Worm (Caenorhabditis elegans) whole organism, L2 larva: Measurements from ENCODE around the gene eif-3.F.

Experiments used
- C34F6.9 ChIP-seq: fragments of 150-350 bp; optimal IDR thresholded peaks from 2 replicates; lab custom pipeline; 2014; ENCODE audit warnings: missing biosample characterization, missing genetic modification characterization
- F13H6.1 ChIP-seq: sonication (generic microtip); optimal IDR thresholded peaks from 2 replicates; lab custom pipeline; 2016; ENCODE audit warnings: missing genetic modification characterization, missing compliant biosample characterization
- R02D3.7 ChIP-seq: fragments of 150-350 bp; optimal IDR thresholded peaks from 2 replicates; lab custom pipeline; 2014; ENCODE audit warnings: missing biosample characterization, missing genetic modification characterization
- Y55F3AM.14 ChIP-seq: fragments of 200-800 bp; sonication (Bioruptor generic); optimal IDR thresholded peaks from 2 replicates; lab custom pipeline; 2018; ENCODE audit warnings: mild to moderate bottlenecking, missing genetic modification characterization, missing compliant biosample characterization
- ZK546.5 ChIP-seq: sonication (generic microtip); optimal IDR thresholded peaks from 2 replicates; lab custom pipeline; 2017; ENCODE audit warnings: missing biosample characterization, missing genetic modification characterization
- alr-1 ChIP-seq: fragments of 150-350 bp; optimal IDR thresholded peaks from 2 replicates; lab custom pipeline; 2014; ENCODE audit warnings: missing biosample characterization, missing genetic modification characterization
- aly-2 ChIP-seq: fragments of 150-350 bp; optimal IDR thresholded peaks from 2 replicates; lab custom pipeline; 2014; ENCODE audit warnings: missing biosample characterization, missing genetic modification characterization
- ama-1 ChIP-seq: fragments of 150-350 bp; optimal IDR thresholded peaks from 2 replicates; lab custom pipeline; 2018; ENCODE audit warnings: inconsistent platforms
- blmp-1 ChIP-seq: sonication (generic microtip); optimal IDR thresholded peaks from 2 replicates; lab custom pipeline; 2017; ENCODE audit warnings: missing genetic modification characterization, mild to moderate bottlenecking, missing compliant biosample characterization, antibody characterized with exemption, moderate library complexity; ENCODE audit not compliant: insufficient read depth
- ceh-16 ChIP-seq: fragments of 150-350 bp; optimal IDR thresholded peaks from 2 replicates; lab custom pipeline; 2014; ENCODE audit warnings: missing biosample characterization, missing genetic modification characterization
- ceh-82 ChIP-seq: fragments of 150-350 bp; optimal IDR thresholded peaks from 2 replicates; lab custom pipeline; 2014; ENCODE audit warnings: missing biosample characterization, missing genetic modification characterization
- crh-2 ChIP-seq: sonication (generic microtip); optimal IDR thresholded peaks from 2 replicates; lab custom pipeline; 2017; ENCODE audit warnings: missing biosample characterization, missing genetic modification characterization
- dmd-4 ChIP-seq: sonication (generic microtip); optimal IDR thresholded peaks from 2 replicates; lab custom pipeline; 2017; ENCODE audit warnings: missing biosample characterization, missing genetic modification characterization
- egl-27 ChIP-seq: sonication (generic microtip); optimal IDR thresholded peaks from 3 replicates; lab custom pipeline; 2017; ENCODE audit warnings: missing biosample characterization, missing genetic modification reagents, missing genetic modification characterization
- elt-1 ChIP-seq: fragments of 150-350 bp; optimal IDR thresholded peaks from 2 replicates; lab custom pipeline; 2014; ENCODE audit warnings: missing biosample characterization, missing genetic modification characterization
- elt-3 ChIP-seq: sonication (generic microtip); optimal IDR thresholded peaks from 2 replicates; lab custom pipeline; 2017; ENCODE audit warnings: missing biosample characterization, missing genetic modification characterization
- fos-1 ChIP-seq: fragments of 150-350 bp; optimal IDR thresholded peaks from 2 replicates; lab custom pipeline; 2014; ENCODE audit warnings: missing biosample characterization, missing genetic modification characterization
- gmeb-1 ChIP-seq: fragments of 150-350 bp; optimal IDR thresholded peaks from 2 replicates; lab custom pipeline; 2014; ENCODE audit warnings: missing biosample characterization, missing genetic modification characterization
- lin-11 ChIP-seq: fragments of 150-350 bp; sonication (generic microtip); optimal IDR thresholded peaks from 2 replicates; lab custom pipeline; 2014; ENCODE audit warnings: missing biosample characterization, missing genetic modification characterization, inconsistent platforms, mixed read lengths
- lin-13 ChIP-seq: fragments of 150-350 bp; optimal IDR thresholded peaks from 2 replicates; lab custom pipeline; 2014; ENCODE audit warnings: missing biosample characterization, missing genetic modification reagents, missing genetic modification characterization
- lin-39 ChIP-seq: fragments of 150-350 bp; optimal IDR thresholded peaks from 2 replicates; lab custom pipeline; 2014; ENCODE audit warnings: missing biosample characterization, missing genetic modification reagents, missing genetic modification characterization
- lsy-2 ChIP-seq, 2 experiments: fragments of 150-350 bp in 1 of 2; sonication (generic microtip) in 1 of 2; optimal IDR thresholded peaks; 2 replicates each; lab custom pipeline; 2014 to 2017; ENCODE audit warnings: missing biosample characterization in 2 of 2, missing genetic modification characterization in 2 of 2
- mab-5 ChIP-seq: fragments of 150-350 bp; optimal IDR thresholded peaks from 2 replicates; lab custom pipeline; 2014; ENCODE audit warnings: missing biosample characterization, missing genetic modification characterization
- mbf-1 ChIP-seq: sonication (generic microtip); optimal IDR thresholded peaks from 2 replicates; lab custom pipeline; 2017; ENCODE audit warnings: missing biosample characterization, missing genetic modification characterization
- mdl-1 ChIP-seq, 2 experiments: fragments of 150-350 bp in 1 of 2; sonication (generic microtip) in 1 of 2; optimal IDR thresholded peaks; 2 replicates each; lab custom pipeline; 2017; ENCODE audit warnings: missing biosample characterization in 2 of 2, missing genetic modification characterization in 2 of 2
- nhr-10 ChIP-seq: sonication (generic microtip); optimal IDR thresholded peaks from 2 replicates; lab custom pipeline; 2017; ENCODE audit warnings: missing biosample characterization, missing genetic modification characterization
- nhr-11 ChIP-seq: fragments of 150-350 bp; optimal IDR thresholded peaks from 2 replicates; lab custom pipeline; 2014; ENCODE audit warnings: missing biosample characterization, missing genetic modification characterization
- nhr-12 ChIP-seq: fragments of 150-350 bp; optimal IDR thresholded peaks from 2 replicates; lab custom pipeline; 2014; ENCODE audit warnings: missing biosample characterization, missing genetic modification characterization
- nhr-129 ChIP-seq: fragments of 150-350 bp; optimal IDR thresholded peaks from 2 replicates; lab custom pipeline; 2014; ENCODE audit warnings: missing biosample characterization, missing genetic modification characterization
- nhr-21 ChIP-seq: fragments of 150-350 bp; optimal IDR thresholded peaks from 2 replicates; lab custom pipeline; 2014; ENCODE audit warnings: missing biosample characterization, missing genetic modification characterization
- nhr-23 ChIP-seq: fragments of 150-350 bp; optimal IDR thresholded peaks from 2 replicates; lab custom pipeline; 2014; ENCODE audit warnings: missing biosample characterization, missing genetic modification reagents, missing genetic modification characterization
- nhr-237 ChIP-seq: fragments of 150-350 bp; optimal IDR thresholded peaks from 2 replicates; lab custom pipeline; 2014; ENCODE audit warnings: missing biosample characterization, missing genetic modification characterization
- nhr-25 ChIP-seq: fragments of 150-350 bp; sonication (generic microtip); optimal IDR thresholded peaks from 3 replicates; lab custom pipeline; 2014; ENCODE audit warnings: missing biosample characterization, missing genetic modification characterization
- nhr-6 ChIP-seq: fragments of 150-350 bp; optimal IDR thresholded peaks from 2 replicates; lab custom pipeline; 2014; ENCODE audit warnings: missing biosample characterization, missing genetic modification characterization
- nhr-77 ChIP-seq: fragments of 150-350 bp; optimal IDR thresholded peaks from 2 replicates; lab custom pipeline; 2014; ENCODE audit warnings: missing biosample characterization, missing genetic modification characterization
- peb-1 ChIP-seq: fragments of 150-350 bp; optimal IDR thresholded peaks from 2 replicates; lab custom pipeline; 2014; ENCODE audit warnings: missing biosample characterization, missing genetic modification characterization
- sem-4 ChIP-seq: fragments of 150-350 bp; optimal IDR thresholded peaks from 2 replicates; lab custom pipeline; 2014; ENCODE audit warnings: missing biosample characterization, missing genetic modification reagents, missing genetic modification characterization
- skn-1 ChIP-seq: sonication (generic microtip); optimal IDR thresholded peaks from 2 replicates; lab custom pipeline; 2017; ENCODE audit warnings: missing biosample characterization, missing genetic modification characterization
- sma-3 ChIP-seq: sonication (generic microtip); optimal IDR thresholded peaks from 2 replicates; lab custom pipeline; 2016; ENCODE audit warnings: missing genetic modification reagents, missing genetic modification characterization, missing compliant biosample characterization
- sma-9 ChIP-seq, 2 experiments: fragments of 150-350 bp in 1 of 2; sonication (generic microtip) in 1 of 2; optimal IDR thresholded peaks; 2 replicates each; lab custom pipeline; 2014 to 2016; ENCODE audit warnings: missing genetic modification characterization in 2 of 2, mild to moderate bottlenecking in 1 of 2, missing biosample characterization in 1 of 2, missing compliant biosample characterization in 1 of 2, missing genetic modification reagents in 1 of 2, moderate library complexity in 1 of 2
- snpc-4 ChIP-seq: fragments of 150-350 bp; optimal IDR thresholded peaks from 2 replicates; lab custom pipeline; 2014; ENCODE audit warnings: missing biosample characterization, missing genetic modification characterization
- unc-39 ChIP-seq: fragments of 150-350 bp; optimal IDR thresholded peaks from 2 replicates; lab custom pipeline; 2014; ENCODE audit warnings: missing biosample characterization, missing genetic modification characterization
- unc-55 ChIP-seq: fragments of 150-350 bp; sonication (generic microtip); optimal IDR thresholded peaks from 3 replicates; lab custom pipeline; 2014; ENCODE audit warnings: missing biosample characterization, missing genetic modification reagents, missing genetic modification characterization
- unc-62 ChIP-seq: fragments of 150-350 bp; optimal IDR thresholded peaks from 2 replicates; lab custom pipeline; 2014; ENCODE audit warnings: missing biosample characterization, missing genetic modification reagents, missing genetic modification characterization
- zag-1 ChIP-seq: fragments of 150-350 bp; optimal IDR thresholded peaks from 2 replicates; lab custom pipeline; 2014; ENCODE audit warnings: missing biosample characterization, missing genetic modification characterization
- ztf-1 ChIP-seq: fragments of 200-800 bp; sonication (Bioruptor generic); conservative IDR thresholded peaks from 2 replicates; pipeline ENCODE4 v1.3.6; 2022; ENCODE audit warnings: missing genetic modification characterization, missing compliant biosample characterization
- ztf-11 ChIP-seq: sonication (generic microtip); optimal IDR thresholded peaks from 2 replicates; lab custom pipeline; 2017; ENCODE audit warnings: missing biosample characterization, missing genetic modification characterization
- ztf-4 ChIP-seq: fragments of 150-350 bp; optimal IDR thresholded peaks from 2 replicates; lab custom pipeline; 2014; ENCODE audit warnings: missing biosample characterization, missing genetic modification characterization

The eif-3.F gene

DNA sequence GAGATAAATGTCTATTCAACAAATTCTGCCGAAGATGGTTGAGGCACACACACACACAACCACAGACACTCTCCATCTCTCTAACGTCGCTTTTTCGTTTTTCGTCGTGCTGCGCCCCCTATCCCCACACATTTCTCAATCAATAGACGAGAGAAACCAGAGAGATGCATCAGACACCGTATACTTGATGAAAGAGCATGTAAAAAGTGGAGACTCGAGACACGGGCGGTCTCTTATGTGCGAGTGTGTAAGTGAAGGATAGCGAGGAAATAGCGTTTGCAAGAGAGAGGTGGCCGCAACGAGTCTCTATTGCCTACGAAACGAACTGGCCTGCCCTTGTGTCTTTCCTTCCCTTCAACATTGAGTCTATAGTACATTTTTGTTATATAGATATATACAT is 48.7 kb upstream of the eif-3.F start (continued):
- TF ChIP-seq mab-5 (tag; lab: Kevin White, UChicago), result peak; percentile 67

DNA sequence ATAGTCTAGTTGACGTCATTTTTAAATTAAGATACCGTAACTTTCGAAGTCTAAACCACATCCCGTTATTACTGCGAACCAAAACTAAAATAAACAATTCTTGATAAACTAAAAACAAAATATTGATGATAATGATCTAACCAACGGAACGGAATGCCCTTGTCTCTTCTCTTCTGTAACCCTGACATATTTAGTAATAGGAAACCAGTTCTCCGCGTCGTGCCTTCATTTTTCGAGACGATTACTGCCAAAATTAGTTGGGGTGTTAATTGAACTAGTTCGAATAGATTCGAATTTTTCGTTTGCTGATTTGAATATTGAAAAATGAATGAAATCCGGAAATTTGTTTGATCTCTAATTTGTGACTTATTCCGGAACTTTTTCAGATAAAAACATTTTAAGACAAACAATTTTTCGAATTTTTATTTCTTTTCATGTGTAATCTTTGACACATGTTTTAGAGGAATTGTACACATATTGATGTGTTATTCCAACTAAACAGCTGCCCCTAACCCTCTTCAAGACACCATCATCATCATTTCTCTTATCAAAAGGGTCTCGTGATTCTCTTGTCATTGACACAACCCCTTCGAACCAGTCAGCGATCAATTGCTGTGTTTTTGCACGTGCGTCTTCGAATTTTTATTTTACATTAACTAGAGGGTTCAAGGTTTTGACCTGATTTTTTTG is 47.6 kb upstream of the eif-3.F start:
- TF ChIP-seq unc-62 (GFP tag; lab: Kevin White, UChicago), result no peak
- peak; percentile 10 for TF ChIP-seq lin-13 (GFP tag; lab: Kevin White, UChicago)
- no peak for TF ChIP-seq nhr-23 (tag; lab: Kevin White, UChicago)
- TF ChIP-seq elt-1, result no peak
- peak; percentile 8 for TF ChIP-seq Y55F3AM.14 (GFP tag; lab: Kevin White, UChicago)
- no peak for TF ChIP-seq zag-1
- no peak for TF ChIP-seq unc-39
- no peak for TF ChIP-seq skn-1 (tag; lab: Kevin White, UChicago)
- TF ChIP-seq egl-27 (tag; lab: Kevin White, UChicago), result peak; percentile 61
- TF ChIP-seq fos-1 (tag; lab: Kevin White, UChicago), result peak; percentile 90
- peak; percentile 79 for TF ChIP-seq F13H6.1 (tag; lab: Kevin White, UChicago)
- peak; percentile 76 for TF ChIP-seq nhr-21 (tag; lab: Kevin White, UChicago)
- TF ChIP-seq nhr-237 (tag; lab: Kevin White, UChicago), result no peak
- TF ChIP-seq ztf-11 (tag; lab: Kevin White, UChicago), result no peak
- TF ChIP-seq mab-5 (tag; lab: Kevin White, UChicago), result no peak
- no peak for TF ChIP-seq nhr-77 (tag; lab: Kevin White, UChicago)
- TF ChIP-seq nhr-12 (tag; lab: Kevin White, UChicago), result no peak
- TF ChIP-seq crh-2 (tag; lab: Kevin White, UChicago), result peak; percentile 83
- TF ChIP-seq peb-1, result no peak
- TF ChIP-seq C34F6.9 (tag; lab: Kevin White, UChicago), result peak; percentile 64
- no peak for TF ChIP-seq ceh-82 (tag; lab: Kevin White, UChicago)
- peak; percentile 32 for TF ChIP-seq nhr-25 (tag; lab: Kevin White, UChicago)
- TF ChIP-seq lin-11, result no peak
- TF ChIP-seq sma-3 (GFP tag; lab: Kevin White, UChicago), result peak; percentile 62
- TF ChIP-seq ama-1 (lab: Kevin White, UChicago), result no peak
- TF ChIP-seq nhr-10 (tag; lab: Kevin White, UChicago), result no peak
- TF ChIP-seq mbf-1 (tag; lab: Kevin White, UChicago), result no peak
- peak; percentile 33 for TF ChIP-seq nhr-6 (tag; lab: Kevin White, UChicago)
- no peak for TF ChIP-seq blmp-1 (tag; lab: Kevin White, UChicago)
- no peak for TF ChIP-seq aly-2 (tag; lab: Kevin White, UChicago)
- TF ChIP-seq alr-1 (tag; lab: Kevin White, UChicago), result no peak
- TF ChIP-seq sem-4 (tag; lab: Kevin White, UChicago), result no peak
- no peak for TF ChIP-seq elt-3 (tag; lab: Kevin White, UChicago)
- no peak for TF ChIP-seq ZK546.5 (tag; lab: Kevin White, UChicago)
- TF ChIP-seq unc-55 (GFP tag; lab: Kevin White, UChicago), result no peak
- TF ChIP-seq lsy-2 (tag; optimal IDR thresholded peaks at IDR 0.05; lab: Kevin White, UChicago), result peak in 1 of 2 experiments; percentile 80
- no peak for TF ChIP-seq lin-39 (tag; lab: Kevin White, UChicago)
- TF ChIP-seq ztf-4 (tag; lab: Kevin White, UChicago), result no peak
- TF ChIP-seq mdl-1 (tag; optimal IDR thresholded peaks at IDR 0.05; lab: Kevin White, UChicago), result peak; percentile 71 to 90
- TF ChIP-seq snpc-4 (tag; lab: Kevin White, UChicago), result no peak
- TF ChIP-seq ceh-16 (tag; lab: Kevin White, UChicago), result peak; percentile 82
- TF ChIP-seq sma-9 (GFP tag; optimal IDR thresholded peaks at IDR 0.05; lab: Kevin White, UChicago), result peak; percentile 95
- no peak for TF ChIP-seq sma-9 (tag; optimal IDR thresholded peaks at IDR 0.05; lab: Kevin White, UChicago)
- TF ChIP-seq gmeb-1 (tag; lab: Kevin White, UChicago), result peak; percentile 74
- no peak for TF ChIP-seq ztf-1 (GFP tag; lab: Robert Waterston, UW)
- TF ChIP-seq R02D3.7, result no peak
- TF ChIP-seq dmd-4, result no peak
- peak; percentile 94 for TF ChIP-seq nhr-129 (tag; lab: Kevin White, UChicago)
- no peak for TF ChIP-seq nhr-11 (tag; lab: Kevin White, UChicago)
